Worm (Caenorhabditis elegans): ENCODE measurements around the gene fipr-12.

Gene fipr-12

ce11 chrV:9970119-9970518 lies 27.0 kb downstream of the fipr-12 start (continued):
- no peak for TF ChIP-seq C34B4.2 (tag; optimal IDR thresholded peaks at IDR 0.05)
- peak; percentile 43 to 76 (median 72) for TF ChIP-seq ceh-82 (tag; optimal IDR thresholded peaks at IDR 0.05)
- TF ChIP-seq C04F5.9 (tag; optimal IDR thresholded peaks at IDR 0.05): peak; percentile 22

- no peak for TF ChIP-seq mdl-1 (tag; optimal IDR thresholded peaks at IDR 0.05)
- no peak for TF ChIP-seq fos-1 (tag; optimal IDR thresholded peaks at IDR 0.05)
- no peak for TF ChIP-seq pax-3 (tag; optimal IDR thresholded peaks at IDR 0.05)
- no peak for TF ChIP-seq swsn-7 (tag; optimal IDR thresholded peaks at IDR 0.05)
- TF ChIP-seq jun-1 (tag; optimal IDR thresholded peaks at IDR 0.05): no peak
- TF ChIP-seq nhr-84 (tag; optimal IDR thresholded peaks at IDR 0.05): no peak
- no peak for TF ChIP-seq dsc-1 (tag; optimal IDR thresholded peaks at IDR 0.05)
- no peak for TF ChIP-seq egl-27 (tag; optimal IDR thresholded peaks at IDR 0.05)
- TF ChIP-seq alr-1 (tag; optimal IDR thresholded peaks at IDR 0.05; ENCODE audit: borderline replicate concordance): no peak
- no peak for TF ChIP-seq ceh-88 (GFP tag; IDR thresholded peaks at IDR 0.05)
- TF ChIP-seq unc-86 (tag; optimal IDR thresholded peaks at IDR 0.05): no peak
- no peak for TF ChIP-seq mep-1 (tag; optimal IDR thresholded peaks at IDR 0.05)
- TF ChIP-seq vab-15 (tag; optimal IDR thresholded peaks at IDR 0.05): no peak
- TF ChIP-seq snu-23 (GFP tag; optimal IDR thresholded peaks at IDR 0.05): no peak
- no peak for TF ChIP-seq nhr-90 (tag; optimal IDR thresholded peaks at IDR 0.05; ENCODE audit: poor library complexity)
- no peak for TF ChIP-seq ceh-8 (GFP tag; optimal IDR thresholded peaks at IDR 0.05)
- peak; percentile 67 for TF ChIP-seq fkh-10 (GFP tag; optimal IDR thresholded peaks at IDR 0.05)
- TF ChIP-seq rnt-1 (tag; optimal IDR thresholded peaks at IDR 0.05): no peak
- no peak for TF ChIP-seq sptf-1 (tag; optimal IDR thresholded peaks at IDR 0.05)
- no peak for TF ChIP-seq nhr-85 (tag)
- no peak for TF ChIP-seq blmp-1 (tag; optimal IDR thresholded peaks at IDR 0.05)
- TF ChIP-seq lin-14 (GFP tag; optimal IDR thresholded peaks at IDR 0.05): peak; percentile 82
- no peak for TF ChIP-seq nhr-11 (tag; optimal IDR thresholded peaks at IDR 0.05)
- peak; percentile 13; the same call in 1 of the 2 replicates for TF ChIP-seq isw-1 (GFP tag; IDR thresholded peaks at IDR 0.05)
- TF ChIP-seq lin-35 (GFP tag; optimal IDR thresholded peaks at IDR 0.05): no peak
- TF ChIP-seq tbx-2 (tag; optimal IDR thresholded peaks at IDR 0.05): no peak
- no peak for TF ChIP-seq nhr-76 (tag; optimal IDR thresholded peaks at IDR 0.05)
- TF ChIP-seq unc-62 (GFP tag; optimal IDR thresholded peaks at IDR 0.05): no peak
- no peak for TF ChIP-seq C04F5.9 (tag; optimal IDR thresholded peaks at IDR 0.05)
- TF ChIP-seq egl-13 (tag; optimal IDR thresholded peaks at IDR 0.05): peak; percentile 17
- TF ChIP-seq ceh-63 (GFP tag; optimal IDR thresholded peaks at IDR 0.05): no peak
- TF ChIP-seq elt-2 (tag; optimal IDR thresholded peaks at IDR 0.05): no peak
- no peak for TF ChIP-seq snpc-4 (tag; optimal IDR thresholded peaks at IDR 0.05)
- TF ChIP-seq ztf-4 (tag; optimal IDR thresholded peaks at IDR 0.05): no peak
- no peak for TF ChIP-seq pag-3 (tag; optimal IDR thresholded peaks at IDR 0.05; ENCODE audit: borderline replicate concordance, insufficient read depth)
- TF ChIP-seq sup-37 (GFP tag; optimal IDR thresholded peaks at IDR 0.05): no peak
- TF ChIP-seq nhr-71 (tag; optimal IDR thresholded peaks at IDR 0.05): no peak
- no peak for TF ChIP-seq elt-3 (tag; optimal IDR thresholded peaks at IDR 0.05)
- no peak for TF ChIP-seq efl-1 (optimal IDR thresholded peaks at IDR 0.05)
- peak in 1 of 2 experiments; percentile 72 for TF ChIP-seq efl-1 (GFP tag; optimal IDR thresholded peaks at IDR 0.05 in 1 of 2)
- TF ChIP-seq dpl-1 (GFP tag; optimal IDR thresholded peaks at IDR 0.05): no peak
- TF ChIP-seq hlh-4 (tag; optimal IDR thresholded peaks at IDR 0.05): no peak
- TF ChIP-seq fkh-8 (tag; optimal IDR thresholded peaks at IDR 0.05): peak; percentile 35
- TF ChIP-seq sox-4 (tag; optimal IDR thresholded peaks at IDR 0.05): no peak
- TF ChIP-seq efl-3 (GFP tag; optimal IDR thresholded peaks at IDR 0.05): no peak
- no peak for TF ChIP-seq skn-1 (tag; optimal IDR thresholded peaks at IDR 0.05)
- TF ChIP-seq ztf-11 (tag; optimal IDR thresholded peaks at IDR 0.05): no peak
- no peak for TF ChIP-seq C34B4.2 (tag; optimal IDR thresholded peaks at IDR 0.05)
- TF ChIP-seq grh-1 (GFP tag; IDR thresholded peaks at IDR 0.05): no peak
- no peak for TF ChIP-seq ets-5 (GFP tag; IDR thresholded peaks at IDR 0.05)
Observed at ce11 chrV:9974264-9974663, 31.1 kb downstream of the fipr-12 start.

All from whole organism, L1 larva.